Worm (Caenorhabditis elegans) whole organism, L4 larva: ENCODE measurements around the gene Y22D7AL.10.

Source experiments
- F49E8.2 ChIP-seq: sonication (generic microtip); optimal IDR thresholded peaks from 2 replicates; lab custom pipeline; 2016; ENCODE audit warnings: missing compliant biosample characterization, mild to moderate bottlenecking, missing genetic modification characterization, borderline replicate concordance
- R02D3.7 ChIP-seq: fragments of 150-350 bp; sonication (generic microtip); optimal IDR thresholded peaks from 3 replicates; lab custom pipeline; 2014; ENCODE audit warnings: missing biosample characterization, missing genetic modification characterization
- T26A8.4 ChIP-seq: fragments of 200-800 bp; sonication (Bioruptor generic); IDR thresholded peaks from 2 replicates; pipeline ENCODE4 v1.3.6; 2022; ENCODE audit warnings: missing genetic modification characterization, missing compliant biosample characterization
- Y105C5A.15 ChIP-seq: fragments of 200-800 bp; sonication (Bioruptor generic); IDR thresholded peaks from 2 replicates; pipeline ENCODE4 v1.3.6; 2022; ENCODE audit warnings: missing genetic modification characterization, missing compliant biosample characterization
- Y75B8A.6 ChIP-seq: fragments of 200-800 bp; sonication (Bioruptor generic); IDR thresholded peaks from 2 replicates; pipeline ENCODE4 v1.3.6; 2022; ENCODE audit warnings: missing genetic modification reagents, missing genetic modification characterization, missing compliant biosample characterization
- ZK337.2 ChIP-seq: fragments of 200-800 bp; sonication (Bioruptor generic); IDR thresholded peaks from 2 replicates; pipeline ENCODE4 v1.3.6; 2022; ENCODE audit warnings: missing genetic modification reagents, missing genetic modification characterization, missing compliant biosample characterization
- aha-1 ChIP-seq: fragments of 150-350 bp; peaks from one replicate; lab custom pipeline; 2014; ENCODE audit warnings: missing biosample characterization, missing genetic modification characterization
- aly-2 ChIP-seq: sonication (generic microtip); optimal IDR thresholded peaks from 2 replicates; lab custom pipeline; 2018; ENCODE audit warnings: missing biosample characterization, missing genetic modification characterization
- arid-1 ChIP-seq: fragments of 200-800 bp; sonication (Bioruptor generic); conservative IDR thresholded peaks from 2 replicates; pipeline ENCODE4 v1.3.6; 2022; ENCODE audit warnings: missing genetic modification reagents, missing genetic modification characterization, missing compliant biosample characterization
- ceh-20 ChIP-seq: fragments of 200-800 bp; sonication (Bioruptor generic); IDR thresholded peaks from 2 replicates; pipeline ENCODE4 v1.3.6; 2022; ENCODE audit warnings: missing genetic modification reagents, missing genetic modification characterization, missing compliant biosample characterization
- ceh-32 ChIP-seq: sonication (generic microtip); optimal IDR thresholded peaks from 2 replicates; lab custom pipeline; 2016; ENCODE audit warnings: mild to moderate bottlenecking, missing genetic modification characterization, missing compliant biosample characterization; ENCODE audit not compliant: poor library complexity
- ceh-44 ChIP-seq: fragments of 200-800 bp; sonication (Bioruptor generic); IDR thresholded peaks from 2 replicates; pipeline ENCODE4 v1.3.6; 2022; ENCODE audit warnings: missing genetic modification reagents, missing genetic modification characterization, missing compliant biosample characterization
- daf-12 ChIP-seq: fragments of 150-350 bp; optimal IDR thresholded peaks from 2 replicates; lab custom pipeline; 2014; ENCODE audit warnings: missing biosample characterization, missing genetic modification reagents, missing genetic modification characterization
- dpl-1 ChIP-seq: fragments of 150-350 bp; optimal IDR thresholded peaks from 2 replicates; lab custom pipeline; 2014; ENCODE audit warnings: missing biosample characterization, missing genetic modification reagents, missing genetic modification characterization
- dve-1 ChIP-seq: sonication (generic microtip); optimal IDR thresholded peaks from 2 replicates; lab custom pipeline; 2017; ENCODE audit warnings: antibody characterized with exemption, mild to moderate bottlenecking, missing genetic modification characterization, missing compliant biosample characterization; ENCODE audit not compliant: insufficient read depth
- egl-27 ChIP-seq: sonication (generic microtip); optimal IDR thresholded peaks from 3 replicates; lab custom pipeline; 2017; ENCODE audit warnings: missing biosample characterization, missing genetic modification reagents, missing genetic modification characterization
- egl-43 ChIP-seq: fragments of 200-800 bp; sonication (Bioruptor generic); IDR thresholded peaks from 2 replicates; pipeline ENCODE4 v1.3.6; 2022; ENCODE audit warnings: missing genetic modification reagents, missing genetic modification characterization, missing compliant biosample characterization
- fkh-10 ChIP-seq: fragments of 150-350 bp; optimal IDR thresholded peaks from 2 replicates; lab custom pipeline; 2014; ENCODE audit warnings: missing biosample characterization, missing genetic modification reagents, missing genetic modification characterization
- gei-8 ChIP-seq: fragments of 200-800 bp; sonication (Bioruptor generic); optimal IDR thresholded peaks from 2 replicates; lab custom pipeline; 2018; ENCODE audit warnings: mild to moderate bottlenecking, missing genetic modification characterization, missing compliant biosample characterization
- hif-1 ChIP-seq, 2 experiments: sonication (generic microtip); optimal IDR thresholded peaks; 2 replicates each; lab custom pipeline; 2016 to 2017; ENCODE audit warnings: missing compliant biosample characterization in 2 of 2, missing genetic modification characterization in 2 of 2, missing genetic modification reagents in 2 of 2, missing genotype in 2 of 2, mild to moderate bottlenecking in 1 of 2
- lin-1 ChIP-seq: fragments of 200-800 bp; sonication (Bioruptor generic); IDR thresholded peaks from 2 replicates; pipeline ENCODE4 v1.3.6; 2022; ENCODE audit warnings: missing genetic modification reagents, missing genetic modification characterization, missing compliant biosample characterization
- lin-15B ChIP-seq: fragments of 150-350 bp; sonication (generic microtip); optimal IDR thresholded peaks from 3 replicates; lab custom pipeline; 2014; ENCODE audit warnings: missing biosample characterization, missing genetic modification characterization
- lin-29 ChIP-seq: fragments of 200-800 bp; sonication (Bioruptor generic); IDR thresholded peaks from 2 replicates; pipeline ENCODE4 v1.3.6; 2022; ENCODE audit warnings: missing genetic modification reagents, missing genetic modification characterization, missing compliant biosample characterization
- lin-39 ChIP-seq: fragments of 150-350 bp; optimal IDR thresholded peaks from 2 replicates; lab custom pipeline; 2014; ENCODE audit warnings: missing biosample characterization, missing genetic modification reagents, missing genetic modification characterization
- lir-3 ChIP-seq: sonication (generic microtip); optimal IDR thresholded peaks from 2 replicates; lab custom pipeline; 2016; ENCODE audit warnings: mild to moderate bottlenecking, missing genetic modification characterization, missing compliant biosample characterization
- madf-5 ChIP-seq, 2 experiments: fragments of 200-800 bp; sonication (Bioruptor generic); IDR thresholded peaks; 2 replicates each; pipeline ENCODE4 v1.3.6; 2022; ENCODE audit warnings: missing compliant biosample characterization in 2 of 2, missing genetic modification characterization in 2 of 2
- madf-9 ChIP-seq: fragments of 200-800 bp; sonication (Bioruptor generic); conservative IDR thresholded peaks from 2 replicates; pipeline ENCODE4 v1.3.6; 2022; ENCODE audit warnings: missing genetic modification reagents, missing genetic modification characterization, missing compliant biosample characterization
- mdt-29 ChIP-seq: fragments of 200-800 bp; sonication (Bioruptor generic); IDR thresholded peaks from 2 replicates; pipeline ENCODE4 v1.3.6; 2022; ENCODE audit warnings: missing genetic modification reagents, missing genetic modification characterization, missing compliant biosample characterization
- mep-1 ChIP-seq: fragments of 150-350 bp; sonication (generic microtip); optimal IDR thresholded peaks from 3 replicates; lab custom pipeline; 2014; ENCODE audit warnings: missing biosample characterization, missing genetic modification characterization
- nhr-25 ChIP-seq: sonication (generic microtip); optimal IDR thresholded peaks from 2 replicates; lab custom pipeline; 2017; ENCODE audit warnings: missing genetic modification characterization, mild to moderate bottlenecking, missing compliant biosample characterization, antibody characterized with exemption, moderate library complexity, borderline replicate concordance; ENCODE audit not compliant: insufficient read depth
- nhr-42 ChIP-seq: fragments of 200-800 bp; sonication (Bioruptor generic); IDR thresholded peaks from 2 replicates; pipeline ENCODE4 v1.3.6; 2022; ENCODE audit warnings: missing genetic modification characterization, missing compliant biosample characterization
- nhr-6 ChIP-seq: fragments of 150-350 bp; optimal IDR thresholded peaks from 2 replicates; lab custom pipeline; 2014; ENCODE audit warnings: missing biosample characterization, missing genetic modification characterization
- php-3 ChIP-seq: fragments of 200-800 bp; sonication (Bioruptor generic); IDR thresholded peaks from 2 replicates; pipeline ENCODE4 v1.3.6; 2022; ENCODE audit warnings: missing genetic modification reagents, missing genetic modification characterization, missing compliant biosample characterization
- saeg-2 ChIP-seq: fragments of 200-800 bp; sonication (Bioruptor generic); IDR thresholded peaks from 2 replicates; pipeline ENCODE4 v1.3.6; 2022; ENCODE audit warnings: missing genetic modification reagents, missing genetic modification characterization, missing compliant biosample characterization
- set-16 ChIP-seq: fragments of 200-800 bp; sonication (Bioruptor generic); IDR thresholded peaks from 2 replicates; pipeline ENCODE4 v1.3.6; 2022; ENCODE audit warnings: missing genetic modification reagents, missing genetic modification characterization, missing compliant biosample characterization
- tra-1 ChIP-seq: fragments of 200-800 bp; sonication (Bioruptor generic); IDR thresholded peaks from 2 replicates; pipeline ENCODE4 v1.3.6; 2022; ENCODE audit warnings: missing genetic modification reagents, missing genetic modification characterization, missing compliant biosample characterization
- unc-62 ChIP-seq, 3 experiments: fragments of 150-350 bp in 1 of 3; sonication (generic microtip); optimal IDR thresholded peaks in 2 of 3; peaks in 1 of 3; 1 replicate in 1 of 3; 2 replicates in 2 of 3; lab custom pipeline; 2014 to 2017; ENCODE audit warnings: missing biosample characterization in 3 of 3, missing genetic modification characterization in 3 of 3, missing genetic modification reagents in 3 of 3, missing genotype in 1 of 3
- vab-7 ChIP-seq: fragments of 200-800 bp; sonication (Bioruptor generic); IDR thresholded peaks from 2 replicates; pipeline ENCODE4 v1.3.6; 2022; ENCODE audit warnings: missing genetic modification reagents, missing genetic modification characterization, missing compliant biosample characterization
- zag-1 ChIP-seq: fragments of 150-350 bp; optimal IDR thresholded peaks from 2 replicates; lab custom pipeline; 2014; ENCODE audit warnings: missing biosample characterization, missing genetic modification characterization
- ztf-7 ChIP-seq: fragments of 150-350 bp; optimal IDR thresholded peaks from 2 replicates; lab custom pipeline; 2014; ENCODE audit warnings: missing biosample characterization, missing genetic modification characterization

Y22D7AL.10 gene

ce11 chrIII:1621330-1621729 lies 2.6 kb upstream of the Y22D7AL.10 start:
- TF ChIP-seq set-16 (GFP tag; lab: Robert Waterston, UW) (peak; percentile 14; the same call in 1 of the 2 replicates), aha-1 (no peak), lin-39 (tag; lab: Kevin White, UChicago) (no peak), Y105C5A.15 (no peak), egl-27 (tag; lab: Kevin White, UChicago) (no peak), madf-9 (GFP tag; lab: Robert Waterston, UW) (no peak), lin-29 (GFP tag; lab: Robert Waterston, UW) (no peak), fkh-10 (GFP tag; lab: Kevin White, UChicago) (no peak), unc-62 (GFP tag; optimal IDR thresholded peaks at IDR 0.05 in 1 of 2; lab: Kevin White, UChicago) (peak in 1 of 2 experiments; percentile 54), unc-62 (tag; optimal IDR thresholded peaks at IDR 0.05; lab: Kevin White, UChicago) (no peak), dpl-1 (no peak)

- TF ChIP-seq ceh-32 = no peak
- TF ChIP-seq aly-2 (tag; lab: Kevin White, UChicago) = no peak
- TF ChIP-seq egl-43 (GFP tag; lab: Robert Waterston, UW) = peak; percentile 57; the same call in 1 of the 2 replicates
- peak; percentile 46; the same call in 1 of the 2 replicates for TF ChIP-seq set-16 (GFP tag; lab: Robert Waterston, UW)
- no peak for TF ChIP-seq arid-1 (GFP tag; lab: Robert Waterston, UW)
These were observed 1.2 kb upstream of the Y22D7AL.10 start for ce11 chrIII:1619890-1620289.

- TF ChIP-seq saeg-2 (GFP tag; lab: Robert Waterston, UW) (no peak), madf-9 (GFP tag; lab: Robert Waterston, UW) (no peak), aha-1 (peak; percentile 38), aly-2 (tag; lab: Kevin White, UChicago) (no peak), set-16 (GFP tag; lab: Robert Waterston, UW) (no peak), R02D3.7 (tag; lab: Kevin White, UChicago) (no peak)
These were observed 713 bp upstream of the Y22D7AL.10 start, which contains the start of gene hsp-60 for ce11 chrIII:1619442-1619841. hsp-60 (plus strand) TSS chrIII:1619742.

ce11 chrIII:1618312-1618711 lies 417 bp downstream of the Y22D7AL.10 start:
- no peak for TF ChIP-seq lin-1 (GFP tag; lab: Robert Waterston, UW)
- peak; percentile 73 for TF ChIP-seq aha-1
- TF ChIP-seq T26A8.4 = 0 out of 2 replicates have a peak, but pooled peaks have one; percentile 15

ce11 chrIII:1616245-1617026 lies 2.3 kb downstream of the Y22D7AL.10 start:
- no peak for TF ChIP-seq ztf-7
- peak; percentile 59 for TF ChIP-seq mep-1 (tag; lab: Kevin White, UChicago)
- TF ChIP-seq mdt-29 (GFP tag; lab: Robert Waterston, UW) = no peak
- no peak for TF ChIP-seq nhr-25 (tag; lab: Kevin White, UChicago)
- peak; percentile 18 for TF ChIP-seq dve-1
- peak; percentile 13; the same call in 1 of the 2 replicates for TF ChIP-seq ceh-20 (GFP tag; lab: Robert Waterston, UW)
- TF ChIP-seq gei-8 (GFP tag; lab: Kevin White, UChicago) = peak; percentile 61
- no peak for TF ChIP-seq nhr-6
- no peak for TF ChIP-seq daf-12 (tag; lab: Kevin White, UChicago)
- TF ChIP-seq zag-1 (tag; lab: Kevin White, UChicago) = no peak
- peak in 1 of 2 experiments; percentile 49 for TF ChIP-seq hif-1 (tag; optimal IDR thresholded peaks at IDR 0.05; lab: Kevin White, UChicago)
- TF ChIP-seq ZK337.2 (GFP tag; lab: Robert Waterston, UW) = no peak
- peak; percentile 29 for TF ChIP-seq lin-15B
- TF ChIP-seq madf-5 (GFP tag; IDR thresholded peaks at IDR 0.05; lab: Robert Waterston, UW) = no peak
- no peak for TF ChIP-seq saeg-2 (GFP tag; lab: Robert Waterston, UW)
- no peak for TF ChIP-seq lir-3
- TF ChIP-seq vab-7 (GFP tag; lab: Robert Waterston, UW) = peak; percentile 52; the same call in 1 of the 2 replicates
- peak; percentile 57; the same call in 1 of the 2 replicates for TF ChIP-seq php-3 (GFP tag; lab: Robert Waterston, UW)
- TF ChIP-seq dpl-1 = peak; percentile 51
- TF ChIP-seq Y75B8A.6 (GFP tag; lab: Robert Waterston, UW) = peak; percentile 51; the same call in 1 of the 2 replicates
- TF ChIP-seq nhr-42 (GFP tag; lab: Robert Waterston, UW) = peak; percentile 65; the same call in 1 of the 2 replicates
- TF ChIP-seq tra-1 (GFP tag; lab: Robert Waterston, UW) = no peak
- no peak for TF ChIP-seq ceh-44 (GFP tag; lab: Robert Waterston, UW)
- TF ChIP-seq F49E8.2 (tag; lab: Kevin White, UChicago) = peak; percentile 88
